Fruit fly (Drosophila melanogaster): ENCODE results near the gene Gr64c.

DNA sequence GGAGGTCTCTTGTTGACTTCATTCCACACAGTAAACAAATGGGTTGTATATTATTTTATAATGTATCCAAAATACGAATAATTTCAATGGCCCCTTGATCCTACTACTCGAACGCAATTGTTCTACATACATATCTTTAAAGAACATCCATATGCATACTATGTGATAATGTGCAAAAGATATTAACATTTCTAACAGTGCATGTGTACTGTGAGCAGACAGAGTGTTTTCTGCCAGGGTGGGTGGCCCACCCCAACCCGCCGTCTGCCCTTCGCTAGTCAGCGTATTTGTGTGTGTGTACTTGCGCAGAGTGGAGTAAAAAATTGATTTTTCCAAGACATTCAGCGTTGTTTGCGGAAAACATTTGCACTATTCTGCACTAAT lies 42.6 kb downstream of the Gr64c start:
- TF ChIP-seq Hr78 (GFP tag; optimal IDR thresholded peaks at IDR 0.05) (no peak), Sp1 (GFP tag; optimal IDR thresholded peaks at IDR 0.05) (peak; percentile 19), CG32264 (GFP tag; optimal IDR thresholded peaks at IDR 0.05) (peak; percentile 79), CrebA (GFP tag; optimal IDR thresholded peaks at IDR 0.05; ENCODE audit: borderline replicate concordance) (no peak)
